Worm (Caenorhabditis elegans) whole organism, L3 larva: ENCODE data around the gene F57C2.5.

Experiments used
- R02D3.7 ChIP-seq: fragments of 150-350 bp; optimal IDR thresholded peaks from 2 replicates; lab custom pipeline; 2014; ENCODE audit warnings: missing biosample characterization, missing genetic modification characterization
- ceh-16 ChIP-seq: sonication (generic microtip); optimal IDR thresholded peaks from 2 replicates; lab custom pipeline; 2017; ENCODE audit warnings: missing biosample characterization, missing genetic modification characterization
- ceh-28 ChIP-seq: fragments of 150-350 bp; optimal IDR thresholded peaks from 2 replicates; lab custom pipeline; 2014; ENCODE audit warnings: missing biosample characterization, missing genetic modification reagents, missing genetic modification characterization
- egl-27 ChIP-seq: sonication (generic microtip); optimal IDR thresholded peaks from 4 replicates; lab custom pipeline; 2017; ENCODE audit warnings: missing biosample characterization, missing genetic modification reagents, missing genetic modification characterization
- egl-5 ChIP-seq: fragments of 150-350 bp; optimal IDR thresholded peaks from 2 replicates; lab custom pipeline; 2017; ENCODE audit warnings: missing biosample characterization, missing genetic modification reagents, missing genetic modification characterization, inconsistent platforms
- elt-2 ChIP-seq: sonication (generic microtip); optimal IDR thresholded peaks from 2 replicates; lab custom pipeline; 2016; ENCODE audit warnings: missing genetic modification reagents, mild to moderate bottlenecking, missing genetic modification characterization, missing compliant biosample characterization
- fkh-10 ChIP-seq: sonication (generic microtip); optimal IDR thresholded peaks from 2 replicates; lab custom pipeline; 2017; ENCODE audit warnings: missing biosample characterization, missing genetic modification reagents, missing genetic modification characterization
- jun-1 ChIP-seq: fragments of 150-350 bp; optimal IDR thresholded peaks from 2 replicates; lab custom pipeline; 2014; ENCODE audit warnings: missing biosample characterization, missing genetic modification reagents, missing genetic modification characterization
- pha-4 ChIP-seq: fragments of 150-350 bp; optimal IDR thresholded peaks from 2 replicates; lab custom pipeline; 2014; ENCODE audit warnings: missing biosample characterization, missing genetic modification reagents, missing genetic modification characterization
- snpc-4 ChIP-seq: fragments of 150-350 bp; optimal IDR thresholded peaks from 2 replicates; lab custom pipeline; 2014; ENCODE audit warnings: missing biosample characterization, missing genetic modification characterization
- unc-39 ChIP-seq: sonication (generic microtip); optimal IDR thresholded peaks from 4 replicates; lab custom pipeline; 2017; ENCODE audit warnings: missing biosample characterization, missing genetic modification characterization
- unc-62 ChIP-seq: fragments of 150-350 bp; sonication (generic microtip); optimal IDR thresholded peaks from 4 replicates; lab custom pipeline; 2014; ENCODE audit warnings: missing biosample characterization, missing genetic modification reagents, missing genetic modification characterization
- ztf-11 ChIP-seq: fragments of 150-350 bp; optimal IDR thresholded peaks from 2 replicates; lab custom pipeline; 2014; ENCODE audit warnings: missing biosample characterization, missing genetic modification characterization

- TF ChIP-seq egl-27 (tag; lab: Kevin White, UChicago) (no peak), jun-1 (tag; lab: Kevin White, UChicago) (no peak), fkh-10 (GFP tag; lab: Kevin White, UChicago) (no peak), ceh-16 (no peak), R02D3.7 (tag; lab: Kevin White, UChicago) (no peak), unc-62 (GFP tag; lab: Kevin White, UChicago) (no peak), unc-39 (tag; lab: Kevin White, UChicago) (no peak), ceh-28 (no peak), snpc-4 (tag; lab: Kevin White, UChicago) (no peak), egl-5 (tag; lab: Kevin White, UChicago) (no peak), elt-2 (tag; lab: Kevin White, UChicago) (no peak), ztf-11 (tag; lab: Kevin White, UChicago) (no peak), pha-4 (no peak)
Measured at ce11 chrII:14479583-14480245, 48.3 kb downstream of the F57C2.5 start, which contains the start of gene C13B4.1.
